Worm (Caenorhabditis elegans) whole organism, L4 larva: Measurements from ENCODE around the gene F14H12.7.

Experiments
- fkh-10 ChIP-seq: fragments of 150-350 bp; optimal IDR thresholded peaks from 2 replicates; lab custom pipeline; 2014; ENCODE audit warnings: missing biosample characterization, missing genetic modification reagents, missing genetic modification characterization
- gei-8 ChIP-seq: fragments of 200-800 bp; sonication (Bioruptor generic); optimal IDR thresholded peaks from 2 replicates; lab custom pipeline; 2018; ENCODE audit warnings: mild to moderate bottlenecking, missing genetic modification characterization, missing compliant biosample characterization
- madf-9 ChIP-seq: fragments of 200-800 bp; sonication (Bioruptor generic); conservative IDR thresholded peaks from 2 replicates; pipeline ENCODE4 v1.3.6; 2022; ENCODE audit warnings: missing genetic modification reagents, missing genetic modification characterization, missing compliant biosample characterization
- nhr-237 ChIP-seq: sonication (generic microtip); optimal IDR thresholded peaks from 2 replicates; lab custom pipeline; 2017; ENCODE audit warnings: missing biosample characterization, missing genetic modification characterization
- skn-1 ChIP-seq: fragments of 150-350 bp; optimal IDR thresholded peaks from 2 replicates; lab custom pipeline; 2014; ENCODE audit warnings: missing biosample characterization, missing genetic modification characterization
- ztf-7 ChIP-seq: fragments of 150-350 bp; optimal IDR thresholded peaks from 2 replicates; lab custom pipeline; 2014; ENCODE audit warnings: missing biosample characterization, missing genetic modification characterization

ce11 chrX:4363200-4363599 lies 778 bp upstream of the F14H12.7 start, which contains the start of gene F14H12.17:
- TF ChIP-seq gei-8, result no peak
- TF ChIP-seq fkh-10 (GFP tag; lab: Kevin White, UChicago), result no peak
- TF ChIP-seq ztf-7 (tag; lab: Kevin White, UChicago), result no peak
- TF ChIP-seq madf-9, result no peak
- TF ChIP-seq skn-1 (tag; lab: Kevin White, UChicago), result no peak
- TF ChIP-seq nhr-237 (tag; lab: Kevin White, UChicago), result no peak
